Fruit fly (Drosophila melanogaster) whole organism, embryonic: ENCODE results near the gene CG6231.

ENCODE experiments used
- CG12219 ChIP-seq: fragments of 200-800 bp; sonication (Bioruptor generic); optimal IDR thresholded peaks from 3 replicates; lab custom pipeline; 2018; ENCODE audit warnings: missing biosample characterization, mild to moderate bottlenecking, missing genetic modification characterization
- CG33557 ChIP-seq: fragments of 200-800 bp; sonication (Bioruptor generic); optimal IDR thresholded peaks from 2 replicates; lab custom pipeline; 2019; ENCODE audit warnings: missing biosample characterization, mild to moderate bottlenecking, missing genetic modification characterization, moderate library complexity
- dimm ChIP-seq: fragments of 200-800 bp; sonication (Bioruptor generic); IDR thresholded peaks from 2 replicates; pipeline ENCODE4 v1.3.6; 2022; ENCODE audit warnings: missing biosample characterization, missing genetic modification characterization
- hkb ChIP-seq, 2 experiments: fragments of 200-800 bp in 1 of 2; fragments of >200 bp in 1 of 2; sonication (Bioruptor generic) in 1 of 2; IDR thresholded peaks in 1 of 2; optimal IDR thresholded peaks in 1 of 2; 2 replicates each; pipeline versions ENCODE4 v1.3.6 to Lab custom; 2017 to 2022; ENCODE audit warnings: missing biosample characterization in 1 of 2, missing genetic modification characterization in 1 of 2
- jumu ChIP-seq: fragments of 200-800 bp; sonication (Bioruptor generic); optimal IDR thresholded peaks from 3 replicates; lab custom pipeline; 2016; ENCODE audit warnings: missing biosample characterization, missing genetic modification characterization
- sug ChIP-seq: fragments of 200-800 bp; optimal IDR thresholded peaks from 2 replicates; lab custom pipeline; 2019; ENCODE audit warnings: missing biosample characterization, mild to moderate bottlenecking, missing genetic modification characterization, moderate library complexity

DNA sequence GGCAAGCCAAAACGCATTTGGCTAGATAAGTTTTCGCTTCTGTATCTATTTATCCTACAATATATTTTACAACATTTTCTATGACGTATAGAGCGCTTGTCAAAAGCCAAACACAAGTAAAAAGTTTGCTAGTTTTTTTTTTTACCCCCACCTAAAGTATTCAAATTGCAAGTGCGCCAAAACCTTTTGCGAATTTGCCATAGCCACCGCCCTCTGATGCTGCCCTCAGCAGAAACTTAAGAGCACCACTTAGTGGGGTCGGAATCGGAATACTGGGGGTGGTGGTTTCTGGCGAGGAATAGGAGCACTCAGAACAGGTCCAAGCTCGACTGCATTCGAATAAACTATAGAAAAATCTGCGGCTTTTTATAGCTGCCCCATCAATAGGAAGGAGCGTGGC, 25.2 kb upstream of the CG6231 start, which contains the start of gene CG6184:
- no peak for TF ChIP-seq dimm
- TF ChIP-seq hkb (optimal IDR thresholded peaks at IDR 0.05; lab: Kevin White, UChicago), result no peak
- no peak for TF ChIP-seq hkb (GFP tag; IDR thresholded peaks at IDR 0.05; lab: Robert Waterston, UW)
- no peak for TF ChIP-seq CG12219 (GFP tag; lab: Kevin White, UChicago)
- TF ChIP-seq jumu (GFP tag; lab: Kevin White, UChicago), result no peak
- no peak for TF ChIP-seq CG33557
- TF ChIP-seq sug (tag; lab: Kevin White, UChicago), result no peak
